Fruit fly (Drosophila melanogaster): Measurements from ENCODE around the gene lds.

The lds gene

DNA sequence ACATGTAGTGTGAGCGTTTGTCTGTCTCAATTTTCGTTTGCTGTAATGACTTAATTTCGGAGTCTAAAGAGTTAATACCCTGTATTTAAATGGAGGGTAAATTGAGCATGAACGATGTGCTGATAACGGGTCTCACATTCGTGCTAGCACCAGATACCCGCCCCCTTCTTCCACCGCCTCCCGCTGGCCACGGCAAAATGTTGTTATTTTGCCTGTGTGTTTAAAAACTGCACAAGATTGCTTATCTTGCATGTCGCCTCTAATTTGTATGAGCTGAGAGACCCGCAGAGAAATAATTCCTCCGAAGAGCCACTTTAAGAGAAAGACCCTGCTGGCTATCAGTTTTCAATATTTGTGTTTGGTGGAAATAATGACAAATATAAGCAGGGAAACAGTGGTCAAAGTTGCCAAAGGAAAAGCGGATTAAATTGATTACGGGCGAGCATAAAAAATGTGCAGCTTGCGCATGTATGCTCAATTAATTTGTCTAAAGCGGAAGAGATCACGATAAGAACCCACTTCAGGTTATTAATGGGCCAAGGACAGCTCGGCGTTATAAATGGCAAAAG lies 44.6 kb downstream of the lds start (continued):
- TF ChIP-seq CG32532 (GFP tag; IDR thresholded peaks at IDR 0.05) (no peak), ssp (GFP tag; IDR thresholded peaks at IDR 0.05) (no peak), btn (GFP tag; optimal IDR thresholded peaks at IDR 0.05) (no peak), GATAe (GFP tag; conservative IDR thresholded peaks at IDR 0.05) (peak; percentile 63), CG8765 (GFP tag; IDR thresholded peaks at IDR 0.05) (no peak), Side (GFP tag; optimal IDR thresholded peaks at IDR 0.05) (no peak), gsb-n (tag; optimal IDR thresholded peaks at IDR 0.05) (no peak), CkIIα-i1 (GFP tag; IDR thresholded peaks at IDR 0.05) (no peak), Kr (GFP tag; optimal IDR thresholded peaks at IDR 0.05) (no peak), Hey (tag; optimal IDR thresholded peaks at IDR 0.05) (no peak), onecut (GFP tag; IDR thresholded peaks at IDR 0.05) (no peak), CG6254 (GFP tag; optimal IDR thresholded peaks at IDR 0.05) (no peak), maf-S (GFP tag; optimal IDR thresholded peaks at IDR 0.05) (no peak), zfh2 (GFP tag; optimal IDR thresholded peaks at IDR 0.05) (no peak), CG2199 (GFP tag; IDR thresholded peaks at IDR 0.05) (0 out of 3 replicates have a peak, but pooled peaks have one; percentile 69), CG8388 (GFP tag; optimal IDR thresholded peaks at IDR 0.05) (no peak), sim (GFP tag; IDR thresholded peaks at IDR 0.05) (no peak), fu2 (GFP tag; optimal IDR thresholded peaks at IDR 0.05) (no peak), CTCF (GFP tag; optimal IDR thresholded peaks at IDR 0.05) (no peak), insv (GFP tag; optimal IDR thresholded peaks at IDR 0.05) (no peak), bcd (GFP tag; optimal IDR thresholded peaks at IDR 0.05) (no peak), CG4730 (GFP tag; IDR thresholded peaks at IDR 0.05) (no peak), CG6683 (GFP tag; optimal IDR thresholded peaks at IDR 0.05) (no peak), seq (GFP tag; IDR thresholded peaks at IDR 0.05) (no peak), CG31388 (GFP tag; optimal IDR thresholded peaks at IDR 0.05) (no peak), cad (GFP tag; optimal IDR thresholded peaks at IDR 0.05) (no peak), CG11456 (GFP tag; IDR thresholded peaks at IDR 0.05) (no peak), sqz (GFP tag; optimal IDR thresholded peaks at IDR 0.05) (no peak), jigr1 (GFP tag; IDR thresholded peaks at IDR 0.05) (no peak), lmd (GFP tag; IDR thresholded peaks at IDR 0.05) (no peak), cwo (GFP tag; optimal IDR thresholded peaks at IDR 0.05) (peak; percentile 6), CG6813 (GFP tag; optimal IDR thresholded peaks at IDR 0.05) (peak; percentile 33), wek (GFP tag; optimal IDR thresholded peaks at IDR 0.05) (no peak), luna (GFP tag; optimal IDR thresholded peaks at IDR 0.05) (no peak), Gug (GFP tag; IDR thresholded peaks at IDR 0.05) (no peak), slbo (GFP tag; IDR thresholded peaks at IDR 0.05) (no peak), HLH54F (GFP tag; optimal IDR thresholded peaks at IDR 0.05) (no peak), eyg (GFP tag; optimal IDR thresholded peaks at IDR 0.05) (no peak), nau (GFP tag; optimal IDR thresholded peaks at IDR 0.05) (no peak), CG12104 (GFP tag; optimal IDR thresholded peaks at IDR 0.05) (no peak), Camta (GFP tag; optimal IDR thresholded peaks at IDR 0.05) (no peak), E2f1 (GFP tag; IDR thresholded peaks at IDR 0.05) (no peak), MESR4 (GFP tag; optimal IDR thresholded peaks at IDR 0.05) (no peak), CG7963 (GFP tag; IDR thresholded peaks at IDR 0.05; ENCODE audit: partially characterized antibody) (no peak), CG6765 (GFP tag; optimal IDR thresholded peaks at IDR 0.05) (no peak), stwl (tag; optimal IDR thresholded peaks at IDR 0.05) (no peak), PHDP (tag; optimal IDR thresholded peaks at IDR 0.05) (no peak), gce (GFP tag; IDR thresholded peaks at IDR 0.05) (no peak), H2.0 (GFP tag; IDR thresholded peaks at IDR 0.05) (no peak), gsb (GFP tag; IDR thresholded peaks at IDR 0.05) (no peak), ATbp (GFP tag; optimal IDR thresholded peaks at IDR 0.05) (no peak), cg (GFP tag; optimal IDR thresholded peaks at IDR 0.05) (no peak), D19B (GFP tag; optimal IDR thresholded peaks at IDR 0.05) (peak; percentile 95)

All from whole organism, embryonic.